Worm (Caenorhabditis elegans) whole organism, young adult: ENCODE measurements around the gene slc-17.5.

Experiments used
- B0035.1 ChIP-seq: sonication (generic microtip); optimal IDR thresholded peaks from 2 replicates; lab custom pipeline; 2016; ENCODE audit warnings: missing genetic modification characterization, mild to moderate bottlenecking, missing compliant biosample characterization, missing genotype, missing genetic modification reagents
- B0261.1 ChIP-seq: sonication (generic microtip); optimal IDR thresholded peaks from 2 replicates; lab custom pipeline; 2016; ENCODE audit warnings: mild to moderate bottlenecking, missing genetic modification characterization, moderate library complexity, missing compliant biosample characterization
- B0336.3 ChIP-seq: fragments of 200-800 bp; sonication (Bioruptor generic); IDR thresholded peaks from 2 replicates; pipeline ENCODE4 v1.3.6; 2022; ENCODE audit warnings: missing genetic modification characterization, missing compliant biosample characterization
- C06A6.2 ChIP-seq: fragments of 200-800 bp; sonication (Bioruptor generic); conservative IDR thresholded peaks from 2 replicates; pipeline ENCODE4 v1.3.6; 2022; ENCODE audit warnings: missing genetic modification characterization, missing compliant biosample characterization
- C17E4.6 ChIP-seq: fragments of 200-800 bp; sonication (Bioruptor generic); IDR thresholded peaks from 2 replicates; pipeline ENCODE4 v1.3.6; 2022; ENCODE audit warnings: missing genetic modification reagents, missing genetic modification characterization, missing compliant biosample characterization
- D2030.7 ChIP-seq: fragments of 200-800 bp; sonication (Bioruptor generic); IDR thresholded peaks from 2 replicates; pipeline ENCODE4 v1.3.6; 2022; ENCODE audit warnings: missing genetic modification reagents, missing genetic modification characterization, missing compliant biosample characterization
- F23B12.7 ChIP-seq: sonication (generic microtip); optimal IDR thresholded peaks from 2 replicates; lab custom pipeline; 2017; ENCODE audit warnings: missing genetic modification characterization, mild to moderate bottlenecking, missing compliant biosample characterization, antibody characterized with exemption, moderate library complexity; ENCODE audit not compliant: insufficient read depth
- F49E8.2 ChIP-seq: sonication (generic microtip); optimal IDR thresholded peaks from 3 replicates; lab custom pipeline; 2017; ENCODE audit warnings: missing genetic modification characterization, mild to moderate bottlenecking, missing compliant biosample characterization, antibody characterized with exemption, moderate library complexity; ENCODE audit not compliant: insufficient read depth
- F52B5.7 ChIP-seq: sonication (generic microtip); optimal IDR thresholded peaks from 2 replicates; lab custom pipeline; 2016; ENCODE audit warnings: mild to moderate bottlenecking, missing genetic modification characterization, missing compliant biosample characterization
- K12H6.12 ChIP-seq: fragments of 200-800 bp; sonication (Bioruptor generic); optimal IDR thresholded peaks from 2 replicates; lab custom pipeline; 2018; ENCODE audit warnings: mild to moderate bottlenecking, missing genetic modification characterization, missing compliant biosample characterization
- Y56A3A.18 ChIP-seq: fragments of 200-800 bp; sonication (Bioruptor generic); IDR thresholded peaks from 2 replicates; pipeline ENCODE4 v1.3.6; 2022; ENCODE audit warnings: missing genetic modification reagents, missing genetic modification characterization, missing compliant biosample characterization
- ama-1 ChIP-seq, 3 experiments: fragments of 150-350 bp in 1 of 3; sonication (generic microtip) in 2 of 3; optimal IDR thresholded peaks; 2 replicates each; lab custom pipeline; 2014 to 2018; ENCODE audit warnings: missing biosample characterization in 2 of 3, missing genetic modification characterization in 2 of 3, missing genetic modification reagents in 2 of 3
- aptf-2 ChIP-seq: fragments of 200-800 bp; sonication (Bioruptor generic); conservative IDR thresholded peaks from 2 replicates; pipeline ENCODE4 v1.3.6; 2022; ENCODE audit warnings: missing genetic modification reagents, missing genetic modification characterization, missing compliant biosample characterization
- atf-7 ChIP-seq: sonication (generic microtip); optimal IDR thresholded peaks from 2 replicates; lab custom pipeline; 2017; ENCODE audit warnings: mild to moderate bottlenecking, missing genetic modification characterization, missing compliant biosample characterization
- attf-3 ChIP-seq: fragments of 200-800 bp; sonication (Bioruptor generic); conservative IDR thresholded peaks from 2 replicates; pipeline ENCODE4 v1.3.6; 2022; ENCODE audit warnings: missing genetic modification reagents, missing genetic modification characterization, missing compliant biosample characterization
- attf-5 ChIP-seq: fragments of 200-800 bp; sonication (Bioruptor generic); optimal IDR thresholded peaks from 2 replicates; lab custom pipeline; 2018; ENCODE audit warnings: mild to moderate bottlenecking, missing genetic modification characterization, missing compliant biosample characterization
- ccch-3 ChIP-seq: fragments of 200-800 bp; sonication (Bioruptor generic); optimal IDR thresholded peaks from 2 replicates; lab custom pipeline; 2018; ENCODE audit warnings: mild to moderate bottlenecking, missing genetic modification characterization, missing compliant biosample characterization
- cebp-1 ChIP-seq, 2 experiments: fragments of 200-800 bp in 1 of 2; sonication (Bioruptor generic) in 1 of 2; sonication (generic microtip) in 1 of 2; IDR thresholded peaks in 1 of 2; optimal IDR thresholded peaks in 1 of 2; 2 replicates each; pipeline versions ENCODE4 v1.3.6 to Lab custom; 2017 to 2022; ENCODE audit warnings: missing compliant biosample characterization in 2 of 2, missing genetic modification characterization in 2 of 2, mild to moderate bottlenecking in 1 of 2, missing genetic modification reagents in 1 of 2, moderate library complexity in 1 of 2
- chd-7 ChIP-seq: sonication (generic microtip); optimal IDR thresholded peaks from 2 replicates; lab custom pipeline; 2016; ENCODE audit warnings: mild to moderate bottlenecking, missing genetic modification characterization, moderate library complexity, missing compliant biosample characterization
- dox-1 ChIP-seq: fragments of 200-800 bp; sonication (Bioruptor generic); IDR thresholded peaks from 2 replicates; pipeline ENCODE4 v1.3.6; 2022; ENCODE audit warnings: missing genetic modification reagents, missing genetic modification characterization, missing compliant biosample characterization
- dpl-1 ChIP-seq: fragments of 150-350 bp; optimal IDR thresholded peaks from 2 replicates; lab custom pipeline; 2014; ENCODE audit warnings: missing biosample characterization, missing genetic modification reagents, missing genetic modification characterization
- egl-18 ChIP-seq: fragments of 200-800 bp; sonication (Bioruptor generic); IDR thresholded peaks from 2 replicates; pipeline ENCODE4 v1.3.6; 2022; ENCODE audit warnings: missing genetic modification reagents, missing genetic modification characterization, missing compliant biosample characterization
- fkh-3 ChIP-seq: sonication (generic microtip); optimal IDR thresholded peaks from 2 replicates; lab custom pipeline; 2016; ENCODE audit warnings: mild to moderate bottlenecking, missing genetic modification characterization, missing compliant biosample characterization
- gei-17 ChIP-seq: fragments of 200-800 bp; sonication (Bioruptor generic); optimal IDR thresholded peaks from 2 replicates; lab custom pipeline; 2018; ENCODE audit warnings: mild to moderate bottlenecking, missing genetic modification characterization, missing compliant biosample characterization
- hlh-12 ChIP-seq: sonication (generic microtip); optimal IDR thresholded peaks from 2 replicates; lab custom pipeline; 2016; ENCODE audit warnings: missing genetic modification characterization, missing compliant biosample characterization
- hlh-26 ChIP-seq: fragments of 200-800 bp; sonication (Bioruptor generic); conservative IDR thresholded peaks from 2 replicates; pipeline ENCODE4 v1.3.6; 2022; ENCODE audit warnings: missing genetic modification reagents, missing genetic modification characterization, missing compliant biosample characterization
- hmg-20 ChIP-seq: fragments of 200-800 bp; sonication (Bioruptor generic); IDR thresholded peaks from 2 replicates; pipeline ENCODE4 v1.3.6; 2022; ENCODE audit warnings: missing genetic modification reagents, missing genetic modification characterization, missing compliant biosample characterization
- hrde-1 ChIP-seq: sonication (generic microtip); optimal IDR thresholded peaks from 2 replicates; lab custom pipeline; 2016; ENCODE audit warnings: missing genetic modification characterization, mild to moderate bottlenecking, missing compliant biosample characterization, moderate library complexity, missing genotype, missing genetic modification reagents, borderline replicate concordance
- lir-1 ChIP-seq: fragments of 200-800 bp; sonication (Bioruptor generic); conservative IDR thresholded peaks from 2 replicates; pipeline ENCODE4 v1.3.6; 2022; ENCODE audit warnings: missing genetic modification reagents, missing genetic modification characterization, missing compliant biosample characterization
- mcd-1 ChIP-seq: fragments of 200-800 bp; sonication (Bioruptor generic); IDR thresholded peaks from 2 replicates; pipeline ENCODE4 v1.3.6; 2022; ENCODE audit warnings: missing genetic modification reagents, missing genetic modification characterization, missing compliant biosample characterization
- mel-28 ChIP-seq: sonication (generic microtip); optimal IDR thresholded peaks from 2 replicates; lab custom pipeline; 2016; ENCODE audit warnings: borderline replicate concordance, mild to moderate bottlenecking, missing genetic modification characterization, missing compliant biosample characterization
- nfyb-1 ChIP-seq: fragments of 200-800 bp; sonication (Bioruptor generic); IDR thresholded peaks from 2 replicates; pipeline ENCODE4 v1.3.6; 2022; ENCODE audit warnings: missing genetic modification reagents, missing genetic modification characterization, missing compliant biosample characterization
- nhr-179 ChIP-seq: sonication (generic microtip); optimal IDR thresholded peaks from 2 replicates; lab custom pipeline; 2016; ENCODE audit warnings: mild to moderate bottlenecking, missing genetic modification characterization, missing compliant biosample characterization
- nhr-27 ChIP-seq: fragments of 200-800 bp; sonication (Bioruptor generic); optimal IDR thresholded peaks from 2 replicates; lab custom pipeline; 2018; ENCODE audit warnings: mild to moderate bottlenecking, missing genetic modification characterization, moderate library complexity, missing compliant biosample characterization
- rec-8 ChIP-seq, 2 experiments: sonication (generic microtip); optimal IDR thresholded peaks; 2 replicates each; lab custom pipeline; 2016; ENCODE audit warnings: mild to moderate bottlenecking in 2 of 2, missing genetic modification characterization in 2 of 2, missing genetic modification reagents in 2 of 2, missing genotype in 2 of 2, missing biosample characterization in 1 of 2, missing compliant biosample characterization in 1 of 2, moderate library complexity in 1 of 2
- sdz-38 ChIP-seq: sonication (generic microtip); optimal IDR thresholded peaks from 2 replicates; lab custom pipeline; 2016; ENCODE audit warnings: missing genotype, missing genetic modification characterization, missing compliant biosample characterization
- snpc-1.1 ChIP-seq: sonication (generic microtip); optimal IDR thresholded peaks from 2 replicates; lab custom pipeline; 2017; ENCODE audit warnings: missing genetic modification characterization, mild to moderate bottlenecking, missing compliant biosample characterization, antibody characterized with exemption, moderate library complexity, missing genotype, missing genetic modification reagents; ENCODE audit not compliant: insufficient read depth
- sptf-2 ChIP-seq: fragments of 200-800 bp; sonication (Bioruptor generic); optimal IDR thresholded peaks from 2 replicates; lab custom pipeline; 2018; ENCODE audit warnings: mild to moderate bottlenecking, missing genetic modification characterization, missing compliant biosample characterization
- tbx-9 ChIP-seq: sonication (generic microtip); optimal IDR thresholded peaks from 2 replicates; lab custom pipeline; 2016; ENCODE audit warnings: borderline replicate concordance, missing genetic modification characterization, inconsistent platforms, missing compliant biosample characterization
- unc-130 ChIP-seq: sonication (generic microtip); optimal IDR thresholded peaks from 2 replicates; lab custom pipeline; 2016; ENCODE audit warnings: missing genetic modification reagents, missing genetic modification characterization, missing compliant biosample characterization
- unc-62 ChIP-seq: fragments of 150-350 bp; optimal IDR thresholded peaks from 2 replicates; lab custom pipeline; 2014; ENCODE audit warnings: missing biosample characterization, missing genetic modification reagents, missing genetic modification characterization
- xnd-1 ChIP-seq: sonication (generic microtip); optimal IDR thresholded peaks from 2 replicates; lab custom pipeline; 2016; ENCODE audit warnings: missing genotype, missing genetic modification reagents, missing genetic modification characterization, missing compliant biosample characterization
- zim-3 ChIP-seq: sonication (generic microtip); optimal IDR thresholded peaks from 2 replicates; lab custom pipeline; 2017; ENCODE audit warnings: mild to moderate bottlenecking, missing genetic modification characterization, moderate library complexity, missing compliant biosample characterization
- ztf-25 ChIP-seq: fragments of 200-800 bp; sonication (Bioruptor generic); IDR thresholded peaks from 2 replicates; pipeline ENCODE4 v1.3.6; 2022; ENCODE audit warnings: missing genetic modification reagents, missing genetic modification characterization, missing compliant biosample characterization
- ztf-6 ChIP-seq: fragments of 200-800 bp; sonication (Bioruptor generic); IDR thresholded peaks from 2 replicates; pipeline ENCODE4 v1.3.6; 2022; ENCODE audit warnings: missing genetic modification reagents, missing genetic modification characterization, missing compliant biosample characterization

slc-17.5 gene

DNA sequence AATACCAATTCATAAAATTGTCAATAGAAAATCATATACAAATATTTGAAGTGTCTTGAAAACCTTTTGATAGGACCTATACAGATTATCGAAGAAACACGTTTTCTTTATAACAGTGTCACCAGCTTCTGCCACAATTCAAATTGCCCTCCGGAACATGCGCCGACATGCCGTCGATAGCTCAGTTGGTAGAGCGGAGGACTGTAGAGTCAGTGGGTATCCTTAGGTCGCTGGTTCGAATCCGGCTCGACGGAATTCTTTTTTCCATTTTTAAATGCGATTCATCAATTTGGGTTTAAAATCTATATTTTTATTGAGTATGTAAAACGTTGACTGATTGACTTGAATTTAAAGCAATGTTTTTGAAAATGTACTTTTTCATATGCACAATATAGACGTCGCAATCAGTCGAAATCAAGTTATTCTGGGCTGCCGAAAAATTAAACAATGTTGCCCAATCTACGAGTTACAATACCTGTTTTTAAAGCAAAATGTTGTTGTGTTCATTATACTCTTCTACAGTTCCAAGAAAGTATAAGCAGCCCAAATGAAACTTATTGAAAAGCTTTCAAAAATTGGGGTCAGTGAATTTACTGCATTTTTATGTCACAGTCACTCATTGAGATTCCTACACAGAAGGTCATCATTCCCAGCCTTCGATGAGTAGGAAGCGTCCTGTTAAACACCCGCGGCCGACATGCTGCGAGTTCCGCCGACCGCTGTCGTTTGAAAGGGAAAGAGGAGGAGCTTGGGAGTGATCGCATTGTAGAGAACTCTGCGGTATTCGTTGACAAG is 37.2 kb downstream of the slc-17.5 start:
- TF ChIP-seq attf-3 (GFP tag; lab: Robert Waterston, UW): 0 out of 2 replicates have a peak, but pooled peaks have one; percentile 31
- peak in 1 of 2 experiments; percentile 17 for TF ChIP-seq rec-8 (tag; optimal IDR thresholded peaks at IDR 0.05; lab: Kevin White, UChicago)
- no peak for TF ChIP-seq fkh-3 (tag; lab: Kevin White, UChicago)
- TF ChIP-seq B0261.1 (tag; lab: Kevin White, UChicago): peak; percentile 69
- TF ChIP-seq sptf-2 (GFP tag; lab: Kevin White, UChicago): no peak
- TF ChIP-seq ztf-25 (GFP tag; lab: Robert Waterston, UW): no peak
- peak; percentile 90 for TF ChIP-seq hrde-1 (tag; lab: Kevin White, UChicago)
- TF ChIP-seq hlh-26 (GFP tag; lab: Robert Waterston, UW): no peak
- TF ChIP-seq C17E4.6 (GFP tag; lab: Robert Waterston, UW): peak; percentile 70
- TF ChIP-seq D2030.7 (GFP tag; lab: Robert Waterston, UW): peak; percentile 96
- TF ChIP-seq C06A6.2 (GFP tag; lab: Robert Waterston, UW): no peak
- no peak for TF ChIP-seq atf-7 (tag; lab: Kevin White, UChicago)
- TF ChIP-seq snpc-1.1 (tag; lab: Kevin White, UChicago): peak; percentile 99
- TF ChIP-seq chd-7: no peak
- TF ChIP-seq K12H6.12 (tag; lab: Kevin White, UChicago): no peak
- no peak for TF ChIP-seq aptf-2 (GFP tag; lab: Robert Waterston, UW)
- peak; percentile 64; the same call in 1 of the 2 replicates for TF ChIP-seq nfyb-1 (GFP tag; lab: Robert Waterston, UW)
- peak; percentile 86 for TF ChIP-seq F23B12.7
- TF ChIP-seq egl-18 (GFP tag; lab: Robert Waterston, UW): no peak
- TF ChIP-seq xnd-1: peak; percentile 68
- no peak for TF ChIP-seq nhr-179
- no peak for TF ChIP-seq unc-62 (GFP tag; lab: Kevin White, UChicago)
- no peak for TF ChIP-seq F52B5.7 (tag; lab: Kevin White, UChicago)
- TF ChIP-seq mcd-1 (GFP tag; lab: Robert Waterston, UW): peak; percentile 75
- TF ChIP-seq nhr-27: no peak
- TF ChIP-seq Y56A3A.18 (GFP tag; lab: Robert Waterston, UW): peak; percentile 77
- TF ChIP-seq attf-5 (GFP tag; lab: Kevin White, UChicago): no peak
- no peak for TF ChIP-seq sdz-38 (tag; lab: Kevin White, UChicago)
- peak; percentile 96 for TF ChIP-seq F49E8.2 (tag; lab: Kevin White, UChicago)
- no peak for TF ChIP-seq zim-3 (tag; lab: Kevin White, UChicago)
- peak; percentile 94 for TF ChIP-seq ama-1 (optimal IDR thresholded peaks at IDR 0.05; lab: Kevin White, UChicago)
- peak in 1 of 2 experiments; percentile 72 for TF ChIP-seq ama-1 (GFP tag; optimal IDR thresholded peaks at IDR 0.05; lab: Kevin White, UChicago)
- TF ChIP-seq lir-1: 0 out of 2 replicates have a peak, but pooled peaks have one; percentile 14
- TF ChIP-seq ccch-3 (GFP tag; lab: Kevin White, UChicago): no peak
- peak; percentile 84 for TF ChIP-seq B0336.3
- no peak for TF ChIP-seq cebp-1 (GFP tag; IDR thresholded peaks at IDR 0.05; lab: Robert Waterston, UW)
- peak; percentile 25 for TF ChIP-seq cebp-1 (tag; optimal IDR thresholded peaks at IDR 0.05; lab: Kevin White, UChicago)
- no peak for TF ChIP-seq gei-17 (GFP tag; lab: Kevin White, UChicago)
- no peak for TF ChIP-seq dpl-1 (GFP tag; lab: Kevin White, UChicago)
- peak; percentile 72 for TF ChIP-seq unc-130 (GFP tag; lab: Kevin White, UChicago)
- no peak for TF ChIP-seq tbx-9 (tag; lab: Kevin White, UChicago)
- no peak for TF ChIP-seq hlh-12 (tag; lab: Kevin White, UChicago)
- TF ChIP-seq mel-28 (tag; lab: Kevin White, UChicago): no peak
- TF ChIP-seq B0035.1 (tag; lab: Kevin White, UChicago): peak; percentile 46
- peak; percentile 83 for TF ChIP-seq hmg-20
- no peak for TF ChIP-seq ztf-6 (GFP tag; lab: Robert Waterston, UW)
- peak; percentile 84; the same call in 1 of the 2 replicates for TF ChIP-seq dox-1 (GFP tag; lab: Robert Waterston, UW)
